Worm (Caenorhabditis elegans): ENCODE data around the gene F55A11.11.

DNA sequence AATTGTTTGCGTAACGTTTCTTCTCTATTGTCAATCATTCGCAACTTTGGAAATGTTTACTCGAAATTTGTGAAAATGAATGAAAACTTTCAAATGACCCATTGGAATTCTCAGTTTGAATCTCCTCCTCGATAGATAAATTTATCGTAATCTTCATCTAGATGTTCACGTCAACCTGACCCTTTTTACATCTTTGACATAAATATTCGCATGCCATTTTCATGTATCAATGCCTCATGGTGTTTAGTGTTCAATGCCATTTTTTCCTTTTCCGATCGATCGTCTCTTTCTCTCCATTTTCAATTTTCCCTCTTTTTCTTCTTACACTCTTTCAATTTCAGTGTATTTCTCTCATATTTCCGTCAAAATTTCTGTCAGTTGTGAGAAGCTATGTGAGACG lies 3.6 kb upstream of the F55A11.11 start:
- TF ChIP-seq dao-5 (tag; optimal IDR thresholded peaks at IDR 0.05): no peak
- TF ChIP-seq him-1 (tag; optimal IDR thresholded peaks at IDR 0.05): no peak
- TF ChIP-seq W03F9.2 (tag; optimal IDR thresholded peaks at IDR 0.05): no peak
